Fruit fly (Drosophila melanogaster) whole organism, pupa: ENCODE measurements around the gene AstCC.

Source experiments
- CG10348 ChIP-seq: fragments of 200-800 bp; sonication (Bioruptor generic); IDR thresholded peaks from 2 replicates; pipeline ENCODE4 v1.3.6; 2022; ENCODE audit warnings: missing biosample characterization, missing genetic modification characterization
- CG12605 ChIP-seq: fragments of 200-800 bp; sonication (Bioruptor generic); IDR thresholded peaks from 2 replicates; pipeline ENCODE4 v1.3.6; 2022; ENCODE audit warnings: missing biosample characterization, missing genetic modification characterization
- CG17806 ChIP-seq: fragments of 200-800 bp; sonication (Bioruptor generic); optimal IDR thresholded peaks from 2 replicates; lab custom pipeline; 2018; ENCODE audit warnings: missing biosample characterization, mild to moderate bottlenecking, missing genetic modification characterization, moderate library complexity
- CG32121 ChIP-seq: fragments of 200-800 bp; sonication (Bioruptor generic); IDR thresholded peaks from 2 replicates; pipeline ENCODE4 v1.3.6; 2022; ENCODE audit warnings: missing biosample characterization, missing genetic modification characterization
- CG9948 ChIP-seq: fragments of 200-800 bp; sonication (Bioruptor generic); optimal IDR thresholded peaks from 2 replicates; lab custom pipeline; 2018; ENCODE audit warnings: missing biosample characterization, mild to moderate bottlenecking, missing genetic modification characterization, moderate library complexity
- EcR ChIP-seq: fragments of 200-800 bp; sonication (Bioruptor generic); optimal IDR thresholded peaks from 3 replicates; lab custom pipeline; 2019; ENCODE audit warnings: missing biosample characterization, missing genetic modification characterization, mild to moderate bottlenecking, moderate library complexity, missing genetic modification reagents
- Ets98B ChIP-seq: fragments of 200-800 bp; sonication (Bioruptor generic); IDR thresholded peaks from 2 replicates; pipeline ENCODE4 v1.3.6; 2022; ENCODE audit warnings: missing biosample characterization, missing genetic modification characterization
- Pif1B ChIP-seq: fragments of 200-800 bp; sonication (Bioruptor generic); optimal IDR thresholded peaks from 3 replicates; lab custom pipeline; 2016; ENCODE audit warnings: missing biosample characterization, missing genetic modification characterization
- Snoo ChIP-seq: fragments of 200-800 bp; sonication (Bioruptor generic); optimal IDR thresholded peaks from 3 replicates; lab custom pipeline; 2017; ENCODE audit warnings: missing biosample characterization, mild to moderate bottlenecking, missing genetic modification characterization, inconsistent platforms
- gl ChIP-seq: fragments of 200-800 bp; sonication (Bioruptor generic); optimal IDR thresholded peaks from 2 replicates; lab custom pipeline; 2018; ENCODE audit warnings: missing biosample characterization, mild to moderate bottlenecking, missing genetic modification characterization
- rn ChIP-seq: fragments of 200-800 bp; sonication (Bioruptor generic); IDR thresholded peaks from 2 replicates; pipeline ENCODE4 v1.3.6; 2022; ENCODE audit warnings: missing biosample characterization, missing genetic modification characterization

DNA sequence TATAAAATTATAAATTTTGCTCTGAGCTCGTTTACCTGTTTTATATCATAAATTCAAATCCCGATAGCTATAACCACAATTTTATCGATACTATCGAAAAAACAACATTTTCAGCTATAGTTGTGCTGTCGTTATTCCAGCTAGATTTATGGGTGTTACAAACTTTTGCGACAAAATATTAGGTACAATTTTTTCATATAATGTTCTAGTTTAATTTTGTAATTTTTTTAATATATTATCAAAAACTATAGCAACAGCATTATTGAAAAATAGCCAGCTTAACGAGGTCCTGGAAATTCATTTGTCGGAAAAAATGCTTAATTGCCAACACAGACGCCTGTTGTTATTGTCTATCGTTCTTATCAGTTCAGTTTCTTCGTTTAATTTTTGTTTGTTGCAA is 6.1 kb upstream of the AstCC start, which contains the start of gene Wdr59:
- TF ChIP-seq CG32121 (GFP tag; lab: Robert Waterston, UW), result peak; percentile 37; the same call in 1 of the 2 replicates
- TF ChIP-seq CG17806 (tag; lab: Kevin White, UChicago), result peak; percentile 39
- TF ChIP-seq CG12605 (GFP tag; lab: Robert Waterston, UW), result no peak
- TF ChIP-seq CG10348 (GFP tag; lab: Robert Waterston, UW), result no peak
- no peak for TF ChIP-seq CG9948 (tag; lab: Kevin White, UChicago)
- no peak for TF ChIP-seq gl (tag; lab: Kevin White, UChicago)
- TF ChIP-seq Snoo, result no peak
- no peak for TF ChIP-seq EcR (GFP tag; lab: Kevin White, UChicago)
- no peak for TF ChIP-seq Ets98B (GFP tag; lab: Robert Waterston, UW)
- no peak for TF ChIP-seq rn (GFP tag; lab: Robert Waterston, UW)
- TF ChIP-seq Pif1B (GFP tag; lab: Kevin White, UChicago), result no peak
